Worm (Caenorhabditis elegans) whole organism, mixed stage, embryonic: ENCODE measurements around the gene del-6.

ENCODE experiments used
- bed-3 ChIP-seq: fragments of 200-800 bp; sonication (Bioruptor generic); optimal IDR thresholded peaks from 3 replicates; lab custom pipeline; 2018; ENCODE audit warnings: mild to moderate bottlenecking, missing genetic modification characterization, moderate library complexity, missing compliant biosample characterization
- blmp-1 ChIP-seq: fragments of 150-350 bp; optimal IDR thresholded peaks from 2 replicates; lab custom pipeline; 2014; ENCODE audit warnings: missing biosample characterization, missing genetic modification characterization
- ceh-39 ChIP-seq: fragments of 150-350 bp; optimal IDR thresholded peaks from 2 replicates; lab custom pipeline; 2014; ENCODE audit warnings: missing biosample characterization, missing genetic modification characterization
- ceh-43 ChIP-seq: fragments of 200-800 bp; sonication (Bioruptor generic); optimal IDR thresholded peaks from 2 replicates; lab custom pipeline; 2018; ENCODE audit warnings: mild to moderate bottlenecking, missing genetic modification characterization, moderate library complexity, missing compliant biosample characterization
- ceh-83 ChIP-seq: fragments of 200-800 bp; sonication (Bioruptor generic); optimal IDR thresholded peaks from 2 replicates; lab custom pipeline; 2018; ENCODE audit warnings: mild to moderate bottlenecking, missing genetic modification characterization, missing compliant biosample characterization
- cnd-1 ChIP-seq: fragments of 200-800 bp; sonication (Bioruptor generic); optimal IDR thresholded peaks from 2 replicates; lab custom pipeline; 2018; ENCODE audit warnings: mild to moderate bottlenecking, missing genetic modification characterization, missing compliant biosample characterization
- elt-3 ChIP-seq: fragments of 150-350 bp; optimal IDR thresholded peaks from 2 replicates; lab custom pipeline; 2014; ENCODE audit warnings: missing biosample characterization, missing genetic modification characterization
- ham-2 ChIP-seq: fragments of 200-800 bp; sonication (Bioruptor generic); optimal IDR thresholded peaks from 2 replicates; lab custom pipeline; 2018; ENCODE audit warnings: mild to moderate bottlenecking, missing genetic modification characterization, missing compliant biosample characterization
- hlh-1 ChIP-seq: fragments of 150-350 bp; optimal IDR thresholded peaks from 2 replicates; lab custom pipeline; 2014; ENCODE audit warnings: missing biosample characterization, missing genetic modification reagents, missing genetic modification characterization
- lin-13 ChIP-seq: fragments of 150-350 bp; optimal IDR thresholded peaks from 2 replicates; lab custom pipeline; 2014; ENCODE audit warnings: missing biosample characterization, missing genetic modification characterization
- lin-32 ChIP-seq: fragments of 200-800 bp; sonication (Bioruptor generic); optimal IDR thresholded peaks from 2 replicates; lab custom pipeline; 2018; ENCODE audit warnings: mild to moderate bottlenecking, missing genetic modification characterization, missing compliant biosample characterization
- lsy-2 ChIP-seq: fragments of 150-350 bp; optimal IDR thresholded peaks from 2 replicates; lab custom pipeline; 2014; ENCODE audit warnings: missing biosample characterization, missing genetic modification characterization
- mep-1 ChIP-seq: fragments of 150-350 bp; optimal IDR thresholded peaks from 2 replicates; lab custom pipeline; 2017; ENCODE audit warnings: missing biosample characterization, missing genetic modification reagents, missing genetic modification characterization, inconsistent platforms
- mls-2 ChIP-seq: sonication (generic microtip); optimal IDR thresholded peaks from 2 replicates; lab custom pipeline; 2016; ENCODE audit warnings: mild to moderate bottlenecking, missing genetic modification characterization, moderate library complexity, missing compliant biosample characterization
- nhr-12 ChIP-seq: fragments of 150-350 bp; optimal IDR thresholded peaks from 2 replicates; lab custom pipeline; 2014; ENCODE audit warnings: missing biosample characterization, missing genetic modification characterization
- nhr-2 ChIP-seq: fragments of 150-350 bp; optimal IDR thresholded peaks from 2 replicates; lab custom pipeline; 2014; ENCODE audit warnings: missing biosample characterization, missing genetic modification characterization
- nhr-237 ChIP-seq: fragments of 150-350 bp; optimal IDR thresholded peaks from 2 replicates; lab custom pipeline; 2014; ENCODE audit warnings: missing biosample characterization, missing genetic modification characterization
- nhr-28 ChIP-seq: fragments of 150-350 bp; optimal IDR thresholded peaks from 2 replicates; lab custom pipeline; 2014; ENCODE audit warnings: missing biosample characterization, missing genetic modification characterization
- nhr-76 ChIP-seq: sonication (generic microtip); optimal IDR thresholded peaks from 2 replicates; lab custom pipeline; 2017; ENCODE audit warnings: missing biosample characterization, missing genetic modification characterization
- pha-4 ChIP-seq: fragments of 150-350 bp; optimal IDR thresholded peaks from 2 replicates; lab custom pipeline; 2018; ENCODE audit warnings: missing biosample characterization, missing genetic modification reagents, missing genetic modification characterization
- sem-2 ChIP-seq: fragments of 200-800 bp; sonication (Bioruptor generic); optimal IDR thresholded peaks from 2 replicates; lab custom pipeline; 2018; ENCODE audit warnings: mild to moderate bottlenecking, missing genetic modification characterization, missing compliant biosample characterization
- snpc-4 ChIP-seq: fragments of 150-350 bp; optimal IDR thresholded peaks from 2 replicates; lab custom pipeline; 2014; ENCODE audit warnings: missing biosample characterization, missing genetic modification characterization
- sptf-1 ChIP-seq: sonication (generic microtip); optimal IDR thresholded peaks from 2 replicates; lab custom pipeline; 2017; ENCODE audit warnings: mild to moderate bottlenecking, missing genetic modification characterization, moderate library complexity, missing compliant biosample characterization
- tbx-8 ChIP-seq: fragments of 200-800 bp; sonication (Bioruptor generic); optimal IDR thresholded peaks from 2 replicates; lab custom pipeline; 2018; ENCODE audit warnings: mild to moderate bottlenecking, missing genetic modification characterization, moderate library complexity, missing compliant biosample characterization
- unc-39 ChIP-seq: fragments of 150-350 bp; optimal IDR thresholded peaks from 2 replicates; lab custom pipeline; 2014; ENCODE audit warnings: missing biosample characterization, missing genetic modification characterization
- unc-62 ChIP-seq: fragments of 150-350 bp; optimal IDR thresholded peaks from 2 replicates; lab custom pipeline; 2014; ENCODE audit warnings: missing biosample characterization, missing genetic modification reagents, missing genetic modification characterization
- zip-8 ChIP-seq: fragments of 150-350 bp; optimal IDR thresholded peaks from 2 replicates; lab custom pipeline; 2014; ENCODE audit warnings: missing biosample characterization, missing genetic modification characterization

The del-6 gene

DNA sequence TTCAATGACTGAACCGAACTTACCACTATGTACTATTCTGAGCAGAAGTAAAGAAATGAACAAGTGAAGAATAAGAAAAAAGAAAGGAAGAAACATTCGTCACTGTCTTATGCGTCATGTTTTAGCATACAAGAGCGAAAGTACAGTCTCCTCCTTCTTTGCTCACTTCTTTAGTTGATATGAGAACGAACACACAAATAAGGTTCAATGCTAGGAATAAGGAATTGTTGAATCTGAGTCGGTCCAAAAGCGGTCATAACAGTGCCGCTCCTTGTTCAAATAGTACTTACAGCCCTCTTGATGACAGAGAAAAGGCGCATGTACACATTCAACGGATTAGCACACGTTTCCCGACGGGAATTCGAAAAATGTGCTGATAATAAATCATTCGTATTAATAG lies 33.6 kb upstream of the del-6 start, which contains the start of gene F25D1.8:
Gene F25D1.8, plus strand, starts transcription at position 301 of the 400 bp plus-strand sequence.
- no peak for TF ChIP-seq pha-4 (tag; lab: Kevin White, UChicago)
- TF ChIP-seq ham-2, result no peak
- no peak for TF ChIP-seq nhr-237
- no peak for TF ChIP-seq tbx-8 (GFP tag; lab: Kevin White, UChicago)
- TF ChIP-seq mls-2 (tag; lab: Kevin White, UChicago), result no peak
- TF ChIP-seq zip-8 (tag; lab: Kevin White, UChicago), result no peak
- no peak for TF ChIP-seq snpc-4 (tag; lab: Kevin White, UChicago)
- no peak for TF ChIP-seq nhr-28
- no peak for TF ChIP-seq ceh-39 (tag; lab: Kevin White, UChicago)
- TF ChIP-seq lin-13 (tag; lab: Kevin White, UChicago), result no peak

- TF ChIP-seq zip-8 (tag; lab: Kevin White, UChicago) (no peak), nhr-28 (no peak), bed-3 (GFP tag; lab: Kevin White, UChicago) (no peak), nhr-76 (tag; lab: Kevin White, UChicago) (no peak), ceh-83 (GFP tag; lab: Kevin White, UChicago) (no peak), tbx-8 (GFP tag; lab: Kevin White, UChicago) (no peak), elt-3 (tag; lab: Kevin White, UChicago) (no peak), lin-13 (tag; lab: Kevin White, UChicago) (no peak), sem-2 (GFP tag; lab: Kevin White, UChicago) (no peak), ham-2 (no peak), hlh-1 (no peak), lin-32 (no peak)
- TF ChIP-seq, all 35 proteins: peak for 0
Observed at ce11 chrV:10540024-10540423, 32.7 kb upstream of the del-6 start, which contains the start of gene degt-1. degt-1 (plus strand) TSS chrV:10540324.

DNA sequence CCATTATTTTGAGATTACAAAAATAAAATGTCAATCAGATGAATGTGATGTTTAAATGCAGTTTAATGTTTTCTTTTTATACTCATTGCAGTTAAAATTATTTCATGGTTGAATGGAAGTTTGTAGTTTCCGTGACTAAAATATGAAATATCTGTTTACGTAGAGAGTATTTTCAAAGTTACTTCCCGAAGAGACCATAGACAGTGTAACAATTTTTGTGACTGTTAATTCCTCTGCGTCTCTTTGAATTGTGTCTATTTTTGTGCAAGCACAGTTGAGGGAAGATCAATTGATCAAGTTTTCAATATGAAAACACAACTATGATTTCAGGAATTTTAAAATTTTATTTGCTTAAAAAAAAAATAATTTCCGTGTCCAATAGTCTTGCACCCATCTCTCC lies 26.0 kb upstream of the del-6 start, which contains the start of gene F25D1.5:
Gene F25D1.5, minus strand, starts transcription at position 35 of the 400 bp plus-strand sequence.
- TF ChIP-seq lin-32, result no peak
- TF ChIP-seq, all 35 proteins: peak for 0

- no peak for TF ChIP-seq nhr-237
- no peak for TF ChIP-seq lin-13 (tag; lab: Kevin White, UChicago)
- TF ChIP-seq hlh-1, result no peak
- TF ChIP-seq lin-32, result no peak
- no peak for TF ChIP-seq unc-39
- no peak for TF ChIP-seq tbx-8 (GFP tag; lab: Kevin White, UChicago)
- no peak for TF ChIP-seq snpc-4 (tag; lab: Kevin White, UChicago)
- no peak for TF ChIP-seq blmp-1 (tag; lab: Kevin White, UChicago)
- no peak for TF ChIP-seq nhr-2 (tag; lab: Kevin White, UChicago)
- TF ChIP-seq pha-4 (tag; lab: Kevin White, UChicago), result no peak
- TF ChIP-seq lsy-2 (tag; lab: Kevin White, UChicago), result no peak
- TF ChIP-seq sem-2 (GFP tag; lab: Kevin White, UChicago), result no peak
- no peak for TF ChIP-seq sptf-1 (tag; lab: Kevin White, UChicago)
- TF ChIP-seq mls-2 (tag; lab: Kevin White, UChicago), result no peak
- TF ChIP-seq elt-3 (tag; lab: Kevin White, UChicago), result no peak
- no peak for TF ChIP-seq cnd-1 (tag; lab: Kevin White, UChicago)
Observed at ce11 chrV:10548981-10549380, 23.7 kb upstream of the del-6 start, which contains the start of gene srd-34. srd-34 (minus strand) TSS chrV:10549081.

ce11 chrV:10549717-10550116 lies 23.0 kb upstream of the del-6 start, which contains the start of gene F32G8.2:
F32G8.2 (plus strand) TSS chrV:10550017.
- TF ChIP-seq mls-2 (tag; lab: Kevin White, UChicago) (no peak), zip-8 (tag; lab: Kevin White, UChicago) (no peak), ceh-43 (no peak), pha-4 (tag; lab: Kevin White, UChicago) (no peak), lin-13 (tag; lab: Kevin White, UChicago) (no peak), unc-39 (no peak), mep-1 (tag; lab: Kevin White, UChicago) (no peak)

DNA sequence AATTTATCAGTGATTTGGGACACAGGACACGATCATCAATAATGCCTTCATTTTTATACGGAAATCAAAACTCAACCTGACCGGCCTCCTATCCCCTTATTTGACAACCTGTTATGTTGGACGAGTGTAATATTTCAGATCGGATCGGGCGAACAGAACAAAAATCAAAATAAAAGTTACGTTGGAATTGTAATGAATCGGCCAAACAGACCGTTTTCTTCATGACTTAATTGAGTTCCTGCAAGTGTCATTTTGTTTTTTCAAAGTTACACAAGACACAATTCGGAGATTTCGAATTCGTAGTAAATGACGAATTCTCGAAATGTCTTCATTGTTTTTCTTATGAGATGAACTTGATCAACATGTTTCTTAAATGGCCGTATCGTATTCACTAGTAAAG lies 17.5 kb upstream of the del-6 start, which contains the start of gene F32G8.3:
Gene F32G8.3, minus strand, starts transcription at position 101 of the 400 bp plus-strand sequence.
- no peak for TF ChIP-seq nhr-28
- no peak for TF ChIP-seq nhr-12 (tag; lab: Kevin White, UChicago)
- TF ChIP-seq bed-3 (GFP tag; lab: Kevin White, UChicago), result no peak
- TF ChIP-seq sptf-1 (tag; lab: Kevin White, UChicago), result no peak
- no peak for TF ChIP-seq unc-62 (GFP tag; lab: Kevin White, UChicago)
- no peak for TF ChIP-seq lin-32
